Fruit fly (Drosophila melanogaster) whole organism, wandering third instar larva: ENCODE results near the gene yellow-b.

ENCODE experiments used
- Dfd ChIP-seq: fragments of >200 bp; optimal IDR thresholded peaks from 2 replicates; lab custom pipeline; 2017; ENCODE audit warnings: missing biosample characterization, missing genetic modification characterization
- Hr83 ChIP-seq: fragments of 200-300 bp; sonication (Bioruptor generic); optimal IDR thresholded peaks from 2 replicates; lab custom pipeline; 2016; ENCODE audit warnings: missing biosample characterization, mild to moderate bottlenecking, missing genetic modification characterization, moderate library complexity; ENCODE audit not compliant: poor library complexity, severe bottlenecking
- Myc ChIP-seq: fragments of >200 bp; optimal IDR thresholded peaks from 2 replicates; lab custom pipeline; 2017
- OdsH ChIP-seq: fragments of 200-800 bp; sonication (Bioruptor generic); optimal IDR thresholded peaks from 2 replicates; lab custom pipeline; 2016; ENCODE audit warnings: missing biosample characterization, mild to moderate bottlenecking, missing genetic modification characterization
- dl ChIP-seq, 2 experiments: fragments of 175-275, 200-275 bp in 1 of 2; fragments of 200-275 bp in 1 of 2; sonication (Bioruptor generic); optimal IDR thresholded peaks; lab custom pipeline; 2018; ENCODE audit warnings: mild to moderate bottlenecking in 2 of 2, missing biosample characterization in 2 of 2, missing genetic modification characterization in 2 of 2, moderate library complexity in 2 of 2; ENCODE audit not compliant: partially characterized antibody in 2 of 2, insufficient read depth in 1 of 2
- psq ChIP-seq: fragments of 200-800 bp; sonication (Bioruptor generic); optimal IDR thresholded peaks from 3 replicates; lab custom pipeline; 2017; ENCODE audit warnings: missing biosample characterization, mild to moderate bottlenecking, missing genetic modification characterization, moderate library complexity
- usp ChIP-seq: fragments of >200 bp; optimal IDR thresholded peaks from 2 replicates; lab custom pipeline; 2017; ENCODE audit warnings: missing biosample characterization, missing genetic modification characterization

- TF ChIP-seq psq (GFP tag; lab: Kevin White, UChicago) (no peak), Hr83 (no peak), usp (GFP tag; lab: Kevin White, UChicago) (no peak), dl (GFP tag; optimal IDR thresholded peaks at IDR 0.05; lab: Kevin White, UChicago; ENCODE audit: insufficient read depth in 1 of 2, partially characterized antibody in 2 of 2) (no peak), Dfd (no peak), Myc (lab: Kevin White, UChicago) (no peak), OdsH (no peak)
Measured at dm6 chr2L:16743055-16743805, 10.9 kb upstream of the yellow-b start, which contains the start of the genes LSm7 and BuGZ.
